Fruit fly (Drosophila melanogaster): ENCODE results near the gene SmB.

SmB gene

DNA sequence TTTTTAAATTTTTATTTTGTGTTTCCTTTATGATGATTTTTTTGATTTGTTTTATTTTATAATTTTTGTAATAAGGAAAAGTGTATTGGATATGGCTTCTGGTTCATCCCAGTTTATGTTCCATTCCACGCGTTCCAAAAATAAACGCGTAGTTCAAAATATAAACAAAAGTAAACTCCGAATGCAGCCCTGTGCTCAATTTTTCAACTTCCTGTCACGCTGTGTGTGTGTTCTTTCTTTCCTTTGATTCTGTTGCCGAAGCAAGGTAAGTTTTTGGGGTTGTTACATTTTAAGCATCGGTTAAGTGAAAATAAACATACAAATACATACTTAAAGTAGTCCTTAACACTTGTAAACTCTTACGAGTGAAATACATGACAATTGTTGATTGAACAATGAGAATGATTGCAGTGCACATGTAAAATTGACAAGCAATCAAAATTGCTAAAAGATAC lies 18.3 kb downstream of the SmB start, which contains the start of the genes Ip259 and RpS27A (continued):
- TF ChIP-seq CG16863 (GFP tag; optimal IDR thresholded peaks at IDR 0.05): peak; percentile 47
- TF ChIP-seq CG12299 (tag; optimal IDR thresholded peaks at IDR 0.05): peak; percentile 64
- peak; percentile 48 for TF ChIP-seq CHES-1-like (GFP tag; optimal IDR thresholded peaks at IDR 0.05)
- no peak for TF ChIP-seq hth (optimal IDR thresholded peaks at IDR 0.05)
- peak; percentile 6 for TF ChIP-seq Hmx (GFP tag; optimal IDR thresholded peaks at IDR 0.05)
- TF ChIP-seq Mes4 (GFP tag; optimal IDR thresholded peaks at IDR 0.05): peak; percentile 87
- TF ChIP-seq CG2202 (tag; optimal IDR thresholded peaks at IDR 0.05): peak; percentile 57
- no peak; the same call in 1 of the 2 replicates for TF ChIP-seq NFAT (GFP tag; IDR thresholded peaks at IDR 0.05)
- TF ChIP-seq CG10267 (tag; optimal IDR thresholded peaks at IDR 0.05): peak; percentile 60
- no peak; the same call in 1 of the 2 replicates for TF ChIP-seq CG14667 (GFP tag; IDR thresholded peaks at IDR 0.05)
- TF ChIP-seq shn (GFP tag; optimal IDR thresholded peaks at IDR 0.05): peak; percentile 70
- peak; percentile 75 for TF ChIP-seq Xbp1 (GFP tag; optimal IDR thresholded peaks at IDR 0.05)
- no peak for TF ChIP-seq h (optimal IDR thresholded peaks at IDR 0.05)
- TF ChIP-seq kni (GFP tag; optimal IDR thresholded peaks at IDR 0.05): no peak
- no peak for TF ChIP-seq CG8478 (optimal IDR thresholded peaks at IDR 0.05)
- peak; percentile 43 for TF ChIP-seq sima (GFP tag; optimal IDR thresholded peaks at IDR 0.05)
- TF ChIP-seq CG9817 (tag; optimal IDR thresholded peaks at IDR 0.05): peak; percentile 70
- peak; percentile 96 for TF ChIP-seq CG17802 (tag; optimal IDR thresholded peaks at IDR 0.05)
- peak; percentile 58 for TF ChIP-seq fd3F (GFP tag; optimal IDR thresholded peaks at IDR 0.05)
- TF ChIP-seq NK7.1 (GFP tag; optimal IDR thresholded peaks at IDR 0.05): peak; percentile 44
- peak; percentile 58 for TF ChIP-seq HLH54F (GFP tag; optimal IDR thresholded peaks at IDR 0.05)
- TF ChIP-seq CG12942 (GFP tag; optimal IDR thresholded peaks at IDR 0.05): peak; percentile 58
- TF ChIP-seq Optix (GFP tag; IDR thresholded peaks at IDR 0.05): peak; percentile 77; the same call in 2 of the 3 replicates
- peak; percentile 99 for TF ChIP-seq Ets97D (GFP tag; optimal IDR thresholded peaks at IDR 0.05)
- peak; percentile 63 for TF ChIP-seq tin (GFP tag; optimal IDR thresholded peaks at IDR 0.05)
- no peak for TF ChIP-seq Ravus (GFP tag; IDR thresholded peaks at IDR 0.05)
- peak; percentile 75 for TF ChIP-seq ttk (GFP tag; IDR thresholded peaks at IDR 0.05)
- peak; percentile 43 for TF ChIP-seq disco-r (GFP tag; optimal IDR thresholded peaks at IDR 0.05)
- TF ChIP-seq MESR4 (GFP tag; optimal IDR thresholded peaks at IDR 0.05): peak; percentile 100
- peak; percentile 45 for TF ChIP-seq D19A (tag; optimal IDR thresholded peaks at IDR 0.05)
- peak; percentile 66 for TF ChIP-seq CG10147 (GFP tag; optimal IDR thresholded peaks at IDR 0.05)
- peak; percentile 85 for TF ChIP-seq Fer3 (tag; optimal IDR thresholded peaks at IDR 0.05)
- no peak for TF ChIP-seq Poxn (GFP tag; IDR thresholded peaks at IDR 0.05)
- no peak for TF ChIP-seq cwo (GFP tag; optimal IDR thresholded peaks at IDR 0.05)
- no peak for TF ChIP-seq CG7745 (tag; optimal IDR thresholded peaks at IDR 0.05)
- TF ChIP-seq CG17359 (tag; optimal IDR thresholded peaks at IDR 0.05): peak; percentile 75
- TF ChIP-seq Atf-2 (GFP tag; optimal IDR thresholded peaks at IDR 0.05): peak; percentile 47
- no peak for TF ChIP-seq ftz-f1 (GFP tag; optimal IDR thresholded peaks at IDR 0.05)
- TF ChIP-seq Awh (GFP tag; IDR thresholded peaks at IDR 0.05): peak; percentile 75
- TF ChIP-seq hb (GFP tag; IDR thresholded peaks at IDR 0.05; ENCODE audit: partially characterized antibody): no peak
- no peak for TF ChIP-seq gcm (GFP tag; optimal IDR thresholded peaks at IDR 0.05)
- peak; percentile 65 for TF ChIP-seq her (GFP tag; optimal IDR thresholded peaks at IDR 0.05)
- TF ChIP-seq CG9609 (GFP tag; optimal IDR thresholded peaks at IDR 0.05): peak; percentile 62
- TF ChIP-seq CG6813 (GFP tag; optimal IDR thresholded peaks at IDR 0.05): peak; percentile 83
- TF ChIP-seq btn (GFP tag; optimal IDR thresholded peaks at IDR 0.05): peak; percentile 32
- TF ChIP-seq CG11560 (tag; IDR thresholded peaks at IDR 0.05): no peak
- peak; percentile 87 for TF ChIP-seq vvl (GFP tag; IDR thresholded peaks at IDR 0.05)
- no peak for TF ChIP-seq CG10462 (GFP tag; optimal IDR thresholded peaks at IDR 0.05)
- TF ChIP-seq CG1792 (GFP tag; optimal IDR thresholded peaks at IDR 0.05): peak; percentile 15
- TF ChIP-seq amos (GFP tag; IDR thresholded peaks at IDR 0.05; ENCODE audit: partially characterized antibody): peak; percentile 38; the same call in 1 of the 2 replicates
- TF ChIP-seq CG11085 (GFP tag; IDR thresholded peaks at IDR 0.05): peak; percentile 75
- no peak for TF ChIP-seq aop (GFP tag; IDR thresholded peaks at IDR 0.05)
